Worm (Caenorhabditis elegans) whole organism, mixed stage, embryonic: ENCODE data around the gene Y49E10.30.
"Not testable (repeated sequence)": the region's sequence is repeated elsewhere in the genome, so short reads cannot be mapped to it uniquely, and the experiment has no call there.

Source experiments
- blmp-1 ChIP-seq: fragments of 150-350 bp; optimal IDR thresholded peaks from 2 replicates; lab custom pipeline; 2014; ENCODE audit warnings: missing biosample characterization, missing genetic modification characterization
- ceh-83 ChIP-seq: fragments of 200-800 bp; sonication (Bioruptor generic); optimal IDR thresholded peaks from 2 replicates; lab custom pipeline; 2018; ENCODE audit warnings: mild to moderate bottlenecking, missing genetic modification characterization, missing compliant biosample characterization
- elt-3 ChIP-seq: fragments of 150-350 bp; optimal IDR thresholded peaks from 2 replicates; lab custom pipeline; 2014; ENCODE audit warnings: missing biosample characterization, missing genetic modification characterization
- nhr-237 ChIP-seq: fragments of 150-350 bp; optimal IDR thresholded peaks from 2 replicates; lab custom pipeline; 2014; ENCODE audit warnings: missing biosample characterization, missing genetic modification characterization
- unc-62 ChIP-seq: fragments of 150-350 bp; optimal IDR thresholded peaks from 2 replicates; lab custom pipeline; 2014; ENCODE audit warnings: missing biosample characterization, missing genetic modification reagents, missing genetic modification characterization
- zip-8 ChIP-seq: fragments of 150-350 bp; optimal IDR thresholded peaks from 2 replicates; lab custom pipeline; 2014; ENCODE audit warnings: missing biosample characterization, missing genetic modification characterization

DNA sequence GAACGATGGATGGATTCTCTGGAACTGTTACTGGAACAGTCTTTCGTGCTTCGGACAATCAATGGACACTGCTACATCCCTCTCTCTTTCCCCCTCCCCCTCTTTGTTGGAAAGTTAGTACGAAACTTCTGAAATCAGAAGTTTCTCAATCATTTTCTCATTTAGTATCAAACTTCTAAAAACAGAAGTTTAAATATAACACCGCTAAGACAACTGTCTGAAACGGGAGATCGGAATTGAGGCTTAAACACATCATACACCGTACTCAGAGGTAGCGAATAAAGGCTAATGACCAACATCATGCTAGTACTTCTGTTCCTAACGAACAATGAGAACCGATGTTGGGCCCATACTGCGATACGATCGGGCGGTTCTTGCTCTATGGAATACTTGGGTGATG lies at the start of gene Y49E10.30:
- not testable (repeated sequence) for TF ChIP-seq unc-62 (GFP tag; lab: Kevin White, UChicago); nhr-237 (tag; lab: Kevin White, UChicago); elt-3 (tag; lab: Kevin White, UChicago); zip-8 (tag; lab: Kevin White, UChicago); blmp-1 (tag; lab: Kevin White, UChicago); ceh-83 (GFP tag; lab: Kevin White, UChicago)
